Fruit fly (Drosophila melanogaster) whole organism, wandering third instar larva: ENCODE results near the gene Ror.

Experiments
- Abd-B ChIP-seq: fragments of >200 bp; optimal IDR thresholded peaks from 2 replicates; lab custom pipeline; 2017; ENCODE audit warnings: missing biosample characterization, missing genetic modification characterization
- CG32264 ChIP-seq: fragments of 200-800 bp; sonication (Bioruptor generic); optimal IDR thresholded peaks from 2 replicates; lab custom pipeline; 2016; ENCODE audit warnings: missing biosample characterization, missing genetic modification characterization
- CG9705 ChIP-seq: fragments of 200-800 bp; sonication (Bioruptor generic); optimal IDR thresholded peaks from 2 replicates; lab custom pipeline; 2018; ENCODE audit warnings: missing biosample characterization, mild to moderate bottlenecking, missing genetic modification characterization
- CrebA ChIP-seq: fragments of 200-800 bp; sonication (Bioruptor generic); optimal IDR thresholded peaks from 2 replicates; lab custom pipeline; 2016; ENCODE audit warnings: missing biosample characterization, mild to moderate bottlenecking, missing genetic modification characterization, borderline replicate concordance
- Dfd ChIP-seq: fragments of >200 bp; optimal IDR thresholded peaks from 2 replicates; lab custom pipeline; 2017; ENCODE audit warnings: missing biosample characterization, missing genetic modification characterization
- Dif ChIP-seq: fragments of 200-275, 200-300 bp; sonication (Bioruptor generic); optimal IDR thresholded peaks from 2 replicates; lab custom pipeline; 2018; ENCODE audit warnings: missing biosample characterization, missing genetic modification characterization; ENCODE audit not compliant: partially characterized antibody
- GATAd ChIP-seq: sonication (Bioruptor generic); optimal IDR thresholded peaks from 2 replicates; lab custom pipeline; 2016; ENCODE audit warnings: missing biosample characterization, missing genetic modification characterization
- HLH106 ChIP-seq: fragments of 200-800 bp; optimal IDR thresholded peaks from 3 replicates; lab custom pipeline; 2019; ENCODE audit warnings: missing biosample characterization, mild to moderate bottlenecking, missing genetic modification characterization, moderate library complexity
- Hnf4 ChIP-seq: fragments of 200-800 bp; sonication (Bioruptor generic); optimal IDR thresholded peaks from 2 replicates; lab custom pipeline; 2016; ENCODE audit warnings: missing biosample characterization, mild to moderate bottlenecking, missing genetic modification characterization
- Hr78 ChIP-seq: fragments of >200 bp; optimal IDR thresholded peaks from 2 replicates; lab custom pipeline; 2017; ENCODE audit warnings: missing biosample characterization, missing genetic modification characterization
- Hr83 ChIP-seq: fragments of 200-300 bp; sonication (Bioruptor generic); optimal IDR thresholded peaks from 2 replicates; lab custom pipeline; 2016; ENCODE audit warnings: missing biosample characterization, mild to moderate bottlenecking, missing genetic modification characterization, moderate library complexity; ENCODE audit not compliant: poor library complexity, severe bottlenecking
- Jra ChIP-seq: sonication (Bioruptor generic); optimal IDR thresholded peaks from 2 replicates; lab custom pipeline; 2016; ENCODE audit warnings: missing biosample characterization, missing genetic modification characterization
- Mio ChIP-seq: sonication (Bioruptor generic); optimal IDR thresholded peaks from 2 replicates; lab custom pipeline; 2016; ENCODE audit warnings: missing biosample characterization, missing genetic modification characterization
- Myc ChIP-seq: fragments of >200 bp; optimal IDR thresholded peaks from 2 replicates; lab custom pipeline; 2017
- N ChIP-seq: fragments of >200 bp; optimal IDR thresholded peaks from 2 replicates; lab custom pipeline; 2018; ENCODE audit warnings: missing biosample characterization, missing external identifiers, missing genetic modification characterization
- OdsH ChIP-seq: fragments of 200-800 bp; sonication (Bioruptor generic); optimal IDR thresholded peaks from 2 replicates; lab custom pipeline; 2016; ENCODE audit warnings: missing biosample characterization, mild to moderate bottlenecking, missing genetic modification characterization
- Rel ChIP-seq, 2 experiments: fragments of 200-800 bp; sonication (Bioruptor generic) in 1 of 2; optimal IDR thresholded peaks; 2 replicates in 1 of 2; 3 replicates in 1 of 2; lab custom pipeline; 2016 to 2019; ENCODE audit warnings: mild to moderate bottlenecking in 2 of 2, missing biosample characterization in 2 of 2, missing genetic modification characterization in 2 of 2, moderate library complexity in 1 of 2
- Sp1 ChIP-seq: fragments of 200-800 bp; sonication (Bioruptor generic); optimal IDR thresholded peaks from 3 replicates; lab custom pipeline; 2019; ENCODE audit warnings: missing biosample characterization, mild to moderate bottlenecking, missing genetic modification characterization, moderate library complexity
- br ChIP-seq: fragments of 200-800 bp; sonication (Bioruptor generic); optimal IDR thresholded peaks from 2 replicates; lab custom pipeline; 2016; ENCODE audit warnings: missing biosample characterization, missing genetic modification characterization
- brk ChIP-seq: fragments of 200-800 bp; sonication (Bioruptor generic); optimal IDR thresholded peaks from 2 replicates; lab custom pipeline; 2016; ENCODE audit warnings: missing biosample characterization, mild to moderate bottlenecking, missing genetic modification characterization
- dl ChIP-seq, 2 experiments: fragments of 175-275, 200-275 bp in 1 of 2; fragments of 200-275 bp in 1 of 2; sonication (Bioruptor generic); optimal IDR thresholded peaks; lab custom pipeline; 2018; ENCODE audit warnings: mild to moderate bottlenecking in 2 of 2, missing biosample characterization in 2 of 2, missing genetic modification characterization in 2 of 2, moderate library complexity in 2 of 2; ENCODE audit not compliant: partially characterized antibody in 2 of 2, insufficient read depth in 1 of 2
- dmrt93B ChIP-seq: fragments of 200-800 bp; sonication (Bioruptor generic); optimal IDR thresholded peaks from 2 replicates; lab custom pipeline; 2018; ENCODE audit warnings: missing biosample characterization, mild to moderate bottlenecking, missing genetic modification characterization
- dsf ChIP-seq: sonication (Bioruptor generic); optimal IDR thresholded peaks from 2 replicates; lab custom pipeline; 2016; ENCODE audit warnings: missing biosample characterization, missing genetic modification characterization, borderline replicate concordance
- ey ChIP-seq: fragments of 200-800 bp; sonication (Bioruptor generic); optimal IDR thresholded peaks from 2 replicates; lab custom pipeline; 2016; ENCODE audit warnings: missing biosample characterization, missing genetic modification characterization
- h ChIP-seq: fragments of 200-800 bp; sonication (Bioruptor generic); optimal IDR thresholded peaks from 3 replicates; lab custom pipeline; 2016; ENCODE audit warnings: missing biosample characterization, mild to moderate bottlenecking, missing genetic modification characterization
- jim ChIP-seq: fragments of 175-275, 200-325 bp; sonication (Bioruptor generic); optimal IDR thresholded peaks from 2 replicates; lab custom pipeline; 2016; ENCODE audit warnings: missing biosample characterization, mild to moderate bottlenecking, missing genetic modification characterization
- lola ChIP-seq: fragments of >200 bp; optimal IDR thresholded peaks from 2 replicates; lab custom pipeline; 2017; ENCODE audit warnings: missing biosample characterization, missing genetic modification characterization
- pan ChIP-seq: fragments of >200 bp; optimal IDR thresholded peaks from 2 replicates; lab custom pipeline; 2017
- psq ChIP-seq: fragments of 200-800 bp; sonication (Bioruptor generic); optimal IDR thresholded peaks from 3 replicates; lab custom pipeline; 2017; ENCODE audit warnings: missing biosample characterization, mild to moderate bottlenecking, missing genetic modification characterization, moderate library complexity
- rgr ChIP-seq: fragments of 200-800 bp; sonication (Bioruptor generic); optimal IDR thresholded peaks from 3 replicates; lab custom pipeline; 2016; ENCODE audit warnings: missing biosample characterization, mild to moderate bottlenecking, missing genetic modification characterization
- sage ChIP-seq: fragments of 200-800 bp; sonication (Bioruptor generic); optimal IDR thresholded peaks from 2 replicates; lab custom pipeline; 2016; ENCODE audit warnings: missing biosample characterization, mild to moderate bottlenecking, missing genetic modification characterization
- sv ChIP-seq: fragments of 200-800 bp; sonication (Bioruptor generic); optimal IDR thresholded peaks from 3 replicates; lab custom pipeline; 2016; ENCODE audit warnings: missing biosample characterization, missing genetic modification characterization
- tai ChIP-seq: sonication (Bioruptor generic); optimal IDR thresholded peaks from 2 replicates; lab custom pipeline; 2016; ENCODE audit warnings: missing biosample characterization, missing genetic modification characterization
- usp ChIP-seq: fragments of >200 bp; optimal IDR thresholded peaks from 2 replicates; lab custom pipeline; 2017; ENCODE audit warnings: missing biosample characterization, missing genetic modification characterization
- woc ChIP-seq: sonication (Bioruptor generic); optimal IDR thresholded peaks from 2 replicates; lab custom pipeline; 2016; ENCODE audit warnings: missing biosample characterization, mild to moderate bottlenecking, missing genetic modification characterization

The Ror gene

DNA sequence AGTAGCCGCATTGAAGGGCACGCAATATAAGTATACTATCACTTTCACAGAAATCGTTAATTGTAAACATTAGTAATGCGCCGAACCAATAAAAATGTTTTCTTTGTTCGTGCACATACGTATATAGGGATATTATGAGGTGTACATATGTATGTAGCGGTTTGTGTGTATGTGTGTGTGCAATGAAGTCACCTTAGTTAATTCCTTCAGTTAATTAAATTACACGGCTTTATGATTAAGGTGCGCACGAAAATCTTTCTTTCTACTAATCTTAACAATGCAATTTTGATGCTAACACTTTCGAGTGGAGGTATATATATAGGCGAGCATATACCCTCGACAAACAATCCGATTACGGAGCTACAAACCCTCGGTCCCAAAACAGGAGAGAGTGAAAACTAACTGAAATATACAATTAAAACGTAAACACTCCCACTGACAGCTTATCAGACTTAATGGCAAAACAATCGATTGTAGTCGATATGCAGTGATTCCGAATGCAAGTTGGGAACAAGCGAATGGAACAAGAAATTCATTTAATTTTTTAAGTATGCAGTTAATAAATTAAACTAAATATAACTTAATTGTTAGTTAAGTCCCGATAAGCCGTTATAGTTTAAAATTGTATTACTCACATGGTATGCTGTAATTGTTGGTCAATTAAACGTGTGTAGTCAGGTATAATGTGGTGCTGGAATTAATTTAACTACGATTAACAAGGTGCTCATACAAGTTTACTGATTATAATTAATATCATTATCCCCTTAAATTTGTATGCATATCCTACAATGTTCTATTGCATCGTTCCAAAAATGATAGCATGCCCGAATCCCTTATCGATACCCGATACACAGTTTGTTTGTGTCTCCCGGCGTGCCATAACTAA lies 30.9 kb upstream of the Ror start, which contains the start of the genes Npc1a and Prosalpha6 (continued):
- TF ChIP-seq CG9705 (GFP tag; lab: Kevin White, UChicago) (no peak), OdsH (no peak), ey (GFP tag; lab: Kevin White, UChicago) (peak; percentile 19), br (GFP tag; lab: Kevin White, UChicago) (no peak), Jra (no peak)

DNA sequence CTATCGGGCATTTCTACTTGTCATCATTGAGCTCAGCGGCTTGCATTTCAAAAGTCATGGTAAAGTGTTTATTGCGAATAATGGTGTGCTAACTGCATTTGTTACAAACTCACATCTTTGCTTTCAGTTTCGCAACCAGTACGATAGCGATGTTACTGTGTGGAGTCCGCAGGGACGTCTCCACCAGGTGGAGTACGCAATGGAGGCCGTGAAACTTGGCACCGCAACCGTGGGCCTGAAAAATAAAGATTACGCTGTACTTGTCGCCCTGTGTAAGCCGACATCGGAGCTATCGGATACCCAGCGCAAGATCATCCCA lies 30.3 kb upstream of the Ror start:
- TF ChIP-seq dsf (no peak), Jra (no peak), ey (GFP tag; lab: Kevin White, UChicago) (no peak), h (GFP tag; lab: Kevin White, UChicago) (no peak), Mio (GFP tag; lab: Kevin White, UChicago) (no peak), brk (GFP tag; lab: Kevin White, UChicago) (no peak), Abd-B (GFP tag; lab: Kevin White, UChicago) (no peak), Hnf4 (GFP tag; lab: Kevin White, UChicago) (no peak), OdsH (no peak)
- TF ChIP-seq, all 38 proteins: peak for 0

DNA sequence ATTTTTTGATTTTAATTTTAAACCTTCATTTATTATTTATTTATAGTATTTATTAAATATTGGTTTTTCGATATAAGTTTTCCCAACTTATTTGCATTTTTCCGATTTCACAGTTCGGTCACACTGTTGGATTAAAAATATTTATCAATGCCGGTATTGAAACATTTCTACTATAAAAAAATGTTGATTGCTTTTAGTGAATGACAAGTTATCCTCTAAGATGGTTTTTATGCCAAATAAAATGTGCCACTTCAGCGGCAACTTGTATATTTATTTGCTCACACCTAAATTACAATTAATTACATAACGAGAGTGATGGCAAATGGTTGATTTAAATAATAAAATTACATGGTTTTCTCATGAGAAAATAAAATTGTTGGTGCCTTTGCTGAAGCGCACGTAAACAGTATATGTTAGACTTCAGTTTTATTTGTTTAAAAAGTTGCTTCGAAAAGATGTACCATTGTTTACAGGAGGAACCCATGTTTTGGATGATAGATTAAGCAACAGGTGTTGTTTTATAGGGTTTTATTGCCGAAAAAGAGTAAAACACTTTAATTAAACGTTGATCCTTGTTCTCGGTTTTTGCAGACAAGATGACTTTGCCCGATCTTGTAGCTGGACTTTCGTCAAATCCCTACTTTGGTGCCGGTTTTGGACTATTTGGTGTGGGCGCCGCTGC lies 29.0 kb upstream of the Ror start, which contains the start of gene Bcs1:
Gene Bcs1, plus strand, starts transcription at position 108 of the 682 bp plus-strand sequence.
- TF ChIP-seq brk (GFP tag; lab: Kevin White, UChicago): peak; percentile 60
- TF ChIP-seq CG9705 (GFP tag; lab: Kevin White, UChicago): no peak
- no peak for TF ChIP-seq jim (GFP tag; lab: Kevin White, UChicago)
- TF ChIP-seq Rel (GFP tag; optimal IDR thresholded peaks at IDR 0.05; lab: Kevin White, UChicago): no peak
- peak; percentile 7 for TF ChIP-seq Rel (tag; optimal IDR thresholded peaks at IDR 0.05; lab: Kevin White, UChicago)
- TF ChIP-seq dmrt93B (GFP tag; lab: Kevin White, UChicago): no peak
- TF ChIP-seq OdsH: no peak
- no peak for TF ChIP-seq ey (GFP tag; lab: Kevin White, UChicago)
- peak; percentile 58 for TF ChIP-seq tai (GFP tag; lab: Kevin White, UChicago)
- no peak for TF ChIP-seq HLH106
- no peak for TF ChIP-seq CrebA (GFP tag; lab: Kevin White, UChicago)

DNA sequence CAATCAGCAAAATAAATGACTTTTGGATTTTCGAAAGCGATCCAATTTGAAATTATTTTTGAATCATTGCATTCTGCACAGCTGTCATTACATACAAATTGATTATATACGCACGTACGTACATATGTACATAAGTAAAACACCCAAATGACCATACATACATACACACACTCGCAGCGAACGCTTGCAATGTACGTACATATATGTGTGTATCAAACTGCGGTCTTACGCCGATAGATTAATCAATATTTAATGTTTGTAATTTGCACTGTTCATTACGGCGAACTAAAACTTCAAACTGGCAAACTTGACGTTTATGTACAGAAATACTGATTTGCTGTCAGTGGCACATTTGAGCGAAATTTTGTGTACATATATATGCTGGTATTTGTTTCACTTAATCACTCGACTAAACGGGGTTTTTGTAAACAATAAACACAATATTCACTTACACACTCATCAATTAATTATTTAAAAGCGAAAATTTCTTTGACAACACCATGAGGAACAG lies 25.4 kb upstream of the Ror start:
- TF ChIP-seq sage (GFP tag; lab: Kevin White, UChicago) (no peak), CG32264 (GFP tag; lab: Kevin White, UChicago) (no peak), sv (GFP tag; lab: Kevin White, UChicago) (no peak), Rel (GFP tag; optimal IDR thresholded peaks at IDR 0.05; lab: Kevin White, UChicago) (peak; percentile 9), Rel (tag; optimal IDR thresholded peaks at IDR 0.05; lab: Kevin White, UChicago) (no peak)

DNA sequence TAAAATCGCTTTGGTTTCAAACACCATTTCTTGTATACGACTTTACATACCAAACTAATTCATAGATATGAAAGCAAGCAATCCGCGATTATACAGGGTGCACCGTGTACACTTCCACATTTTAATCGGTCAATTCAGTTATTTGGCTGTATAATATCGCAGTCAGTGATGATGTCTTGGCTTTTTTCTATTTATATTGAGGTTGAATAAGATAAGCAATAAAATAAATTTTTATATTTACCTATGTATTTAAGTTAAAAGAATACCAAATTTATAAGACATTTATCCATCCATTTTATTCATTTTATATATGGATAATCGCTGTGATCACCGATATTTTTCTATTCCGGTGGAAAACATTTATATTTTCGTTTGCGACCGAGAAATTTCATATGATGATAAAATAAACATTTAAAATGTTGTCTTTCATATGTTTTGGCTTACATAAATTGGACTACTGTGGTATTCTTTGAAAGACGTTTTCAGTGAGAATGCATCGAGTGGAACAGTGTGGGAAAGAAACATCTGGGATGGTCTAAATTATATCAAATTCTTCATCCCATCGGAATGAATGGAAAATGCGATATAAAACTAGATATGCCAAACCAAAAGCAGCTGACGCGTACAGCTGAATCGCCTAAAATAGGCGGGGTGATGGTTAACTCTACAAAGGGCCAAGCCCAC lies 24.8 kb upstream of the Ror start, which contains the start of gene CG5708:
Gene CG5708, minus strand, starts transcription at position 85 of the 684 bp plus-strand sequence.
- TF ChIP-seq Dif (no peak), OdsH (no peak), Abd-B (GFP tag; lab: Kevin White, UChicago) (no peak), dl (GFP tag; optimal IDR thresholded peaks at IDR 0.05; lab: Kevin White, UChicago; ENCODE audit: insufficient read depth in 1 of 2, partially characterized antibody in 2 of 2) (no peak), Hnf4 (GFP tag; lab: Kevin White, UChicago) (peak; percentile 22), ey (GFP tag; lab: Kevin White, UChicago) (no peak), Hr78 (no peak), dmrt93B (GFP tag; lab: Kevin White, UChicago) (no peak), GATAd (GFP tag; lab: Kevin White, UChicago) (no peak), Mio (GFP tag; lab: Kevin White, UChicago) (no peak), CrebA (GFP tag; lab: Kevin White, UChicago) (no peak), HLH106 (no peak), Sp1 (GFP tag; lab: Kevin White, UChicago) (peak; percentile 11), Dfd (GFP tag; lab: Kevin White, UChicago) (no peak), br (GFP tag; lab: Kevin White, UChicago) (no peak), Myc (peak; percentile 82), sage (GFP tag; lab: Kevin White, UChicago) (peak; percentile 26), sv (GFP tag; lab: Kevin White, UChicago) (no peak), rgr (GFP tag; lab: Kevin White, UChicago) (peak; percentile 15), lola (GFP tag; lab: Kevin White, UChicago) (no peak), Hr83 (GFP tag; lab: Kevin White, UChicago) (no peak), N (GFP tag; lab: Kevin White, UChicago) (no peak), woc (GFP tag; lab: Kevin White, UChicago) (peak; percentile 80), pan (lab: Kevin White, UChicago) (no peak), usp (GFP tag; lab: Kevin White, UChicago) (no peak), jim (GFP tag; lab: Kevin White, UChicago) (no peak), psq (GFP tag; lab: Kevin White, UChicago) (no peak)
